Worm (Caenorhabditis elegans) whole organism, young adult: Measurements from ENCODE around the gene ckb-1.

Source experiments
- F55B11.4 ChIP-seq: sonication (generic microtip); optimal IDR thresholded peaks from 2 replicates; lab custom pipeline; 2016; ENCODE audit warnings: missing compliant biosample characterization, missing genetic modification characterization, borderline replicate concordance; ENCODE audit not compliant: insufficient read depth
- Y53G8AR.9 ChIP-seq: fragments of 200-800 bp; sonication (Bioruptor generic); conservative IDR thresholded peaks from 2 replicates; pipeline ENCODE4 v1.3.6; 2022; ENCODE audit warnings: missing genetic modification reagents, missing genetic modification characterization, missing compliant biosample characterization
- efl-1 ChIP-seq: fragments of 150-350 bp; optimal IDR thresholded peaks from 2 replicates; lab custom pipeline; 2014; ENCODE audit warnings: missing biosample characterization, missing genetic modification reagents, missing genetic modification characterization

DNA sequence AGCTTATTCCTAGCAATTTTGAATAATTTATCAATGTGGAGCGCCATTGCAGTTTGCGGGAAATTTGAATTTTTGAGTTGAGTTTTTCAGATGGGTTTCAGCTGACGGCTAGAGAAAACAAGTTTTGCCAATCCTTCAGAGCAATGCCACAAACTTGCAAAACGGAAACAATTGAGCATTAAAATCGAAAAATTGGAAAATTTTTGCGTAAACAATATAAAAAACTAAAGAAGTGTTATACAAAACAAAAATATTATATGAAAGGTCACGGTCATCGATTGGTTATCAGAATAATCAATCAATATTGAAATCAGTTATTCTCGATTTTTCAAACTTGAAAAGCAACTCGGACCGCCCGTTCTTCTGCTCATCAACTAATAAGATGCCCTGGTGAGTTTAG, 36.1 kb downstream of the ckb-1 start, which contains the start of gene R07E5.15:
- TF ChIP-seq F55B11.4 (tag; lab: Kevin White, UChicago) (no peak), Y53G8AR.9 (no peak), efl-1 (no peak)
